Worm (Caenorhabditis elegans): ENCODE data around the gene ech-8.

- TF ChIP-seq ztf-23 (GFP tag; IDR thresholded peaks at IDR 0.05) (no peak), tab-1 (GFP tag; IDR thresholded peaks at IDR 0.05) (no peak), cog-1 (tag; optimal IDR thresholded peaks at IDR 0.05) (no peak), ref-1 (GFP tag; conservative IDR thresholded peaks at IDR 0.05) (no peak), klf-2 (GFP tag; conservative IDR thresholded peaks at IDR 0.05) (no peak), ztf-29 (GFP tag; IDR thresholded peaks at IDR 0.05) (no peak), flt-1 (GFP tag; IDR thresholded peaks at IDR 0.05) (no peak), med-1 (GFP tag; optimal IDR thresholded peaks at IDR 0.05; ENCODE audit: insufficient read depth) (no peak)
Measured at ce11 chrIV:10230971-10231370, 8.0 kb downstream of the ech-8 start, which contains the start of gene F01G10.5.
